Worm (Caenorhabditis elegans) whole organism, late embryonic: ENCODE measurements around the gene ZC21.6.

Experiments used
- madf-2 ChIP-seq: sonication (generic microtip); optimal IDR thresholded peaks from 2 replicates; lab custom pipeline; 2017; ENCODE audit warnings: missing genetic modification characterization, missing compliant biosample characterization
- nfya-1 ChIP-seq: sonication (generic microtip); optimal IDR thresholded peaks from 2 replicates; lab custom pipeline; 2017; ENCODE audit warnings: missing genetic modification characterization, mild to moderate bottlenecking, missing compliant biosample characterization, antibody characterized with exemption, moderate library complexity
- nhr-11 ChIP-seq: fragments of 150-350 bp; optimal IDR thresholded peaks from 2 replicates; lab custom pipeline; 2014; ENCODE audit warnings: missing biosample characterization, missing genetic modification characterization
- rnt-1 ChIP-seq: sonication (generic microtip); optimal IDR thresholded peaks from 2 replicates; lab custom pipeline; 2016; ENCODE audit warnings: missing genetic modification characterization, missing compliant biosample characterization

- no peak for TF ChIP-seq nfya-1 (tag; lab: Kevin White, UChicago)
- TF ChIP-seq nhr-11 (tag; lab: Kevin White, UChicago) = no peak
- TF ChIP-seq rnt-1 = no peak
- no peak for TF ChIP-seq madf-2
Observed at ce11 chrIII:8590882-8591281, 45.5 kb upstream of the ZC21.6 start, which contains the start of gene fipr-16.
